Fruit fly (Drosophila melanogaster) whole organism, adult: Measurements from ENCODE around the gene fz2.

Source experiments
- CG11617 ChIP-seq: fragments of 200-800 bp; sonication (Bioruptor generic); optimal IDR thresholded peaks from 2 replicates; lab custom pipeline; 2017; ENCODE audit warnings: mild to moderate bottlenecking, missing biosample characterization, missing genetic modification reagents, missing genetic modification characterization
- CG12768 ChIP-seq: fragments of 200-800 bp; sonication (Bioruptor generic); optimal IDR thresholded peaks from 2 replicates; lab custom pipeline; 2017; ENCODE audit warnings: missing biosample characterization, missing genetic modification characterization, mild to moderate bottlenecking, moderate library complexity, missing genetic modification reagents
- CG14711 ChIP-seq: fragments of 200-800 bp; sonication (Bioruptor generic); optimal IDR thresholded peaks from 2 replicates; lab custom pipeline; 2018; ENCODE audit warnings: missing biosample characterization, mild to moderate bottlenecking, missing genetic modification characterization, moderate library complexity
- CG1620 ChIP-seq: fragments of 200-800 bp; sonication (Bioruptor generic); optimal IDR thresholded peaks from 2 replicates; lab custom pipeline; 2016; ENCODE audit warnings: missing biosample characterization, missing genetic modification characterization
- CG33017 ChIP-seq: fragments of 200-800 bp; sonication (Bioruptor generic); optimal IDR thresholded peaks from 2 replicates; lab custom pipeline; 2018; ENCODE audit warnings: missing biosample characterization, mild to moderate bottlenecking, missing genetic modification characterization, moderate library complexity
- CG5204 ChIP-seq: fragments of 200-800 bp; sonication (Bioruptor generic); optimal IDR thresholded peaks from 2 replicates; lab custom pipeline; 2016; ENCODE audit warnings: missing biosample characterization, missing genetic modification characterization
- CG7045 ChIP-seq: fragments of 200-800 bp; sonication (Bioruptor generic); optimal IDR thresholded peaks from 2 replicates; lab custom pipeline; 2017; ENCODE audit warnings: missing biosample characterization, mild to moderate bottlenecking, missing genetic modification characterization
- CG7101 ChIP-seq: fragments of 200-800 bp; sonication (Bioruptor generic); optimal IDR thresholded peaks from 2 replicates; lab custom pipeline; 2018; ENCODE audit warnings: missing biosample characterization, mild to moderate bottlenecking, missing genetic modification characterization, moderate library complexity
- Clk ChIP-seq: fragments of 200-800 bp; sonication (Bioruptor generic); optimal IDR thresholded peaks from 2 replicates; lab custom pipeline; 2017; ENCODE audit warnings: missing biosample characterization, missing genetic modification characterization
- Crg-1 ChIP-seq: fragments of 200-800 bp; sonication (Bioruptor generic); optimal IDR thresholded peaks from 2 replicates; lab custom pipeline; 2016; ENCODE audit warnings: missing biosample characterization, missing genetic modification characterization
- Hr96 ChIP-seq: fragments of 200-800 bp; sonication (Bioruptor generic); optimal IDR thresholded peaks from 2 replicates; lab custom pipeline; 2016; ENCODE audit warnings: missing biosample characterization, missing genetic modification characterization
- Mnt ChIP-seq: fragments of 200-800 bp; sonication (Bioruptor generic); optimal IDR thresholded peaks from 2 replicates; lab custom pipeline; 2016; ENCODE audit warnings: missing biosample characterization, mild to moderate bottlenecking, missing genetic modification characterization
- bab1 ChIP-seq: fragments of 200-800 bp; sonication (Bioruptor generic); optimal IDR thresholded peaks from 3 replicates; lab custom pipeline; 2019; ENCODE audit warnings: missing biosample characterization, mild to moderate bottlenecking, missing genetic modification characterization, moderate library complexity
- cic ChIP-seq: fragments of 200-800 bp; sonication (Bioruptor generic); optimal IDR thresholded peaks from 2 replicates; lab custom pipeline; 2017; ENCODE audit warnings: missing biosample characterization, mild to moderate bottlenecking, missing genetic modification characterization, moderate library complexity
- cnc ChIP-seq, 2 experiments: fragments of >200 bp; optimal IDR thresholded peaks; 2 replicates each; lab custom pipeline; 2017
- kay ChIP-seq: fragments of 200-800 bp; sonication (Bioruptor generic); peaks from one replicate; lab custom pipeline; 2016; ENCODE audit warnings: missing biosample characterization, missing genetic modification characterization, borderline replicate concordance
- ovo ChIP-seq: fragments of 200-800 bp; sonication (Bioruptor generic); optimal IDR thresholded peaks from 2 replicates; lab custom pipeline; 2016; ENCODE audit warnings: missing biosample characterization, missing genetic modification characterization
- pad ChIP-seq: fragments of 200-800 bp; sonication (Bioruptor generic); optimal IDR thresholded peaks from 3 replicates; lab custom pipeline; 2017; ENCODE audit warnings: missing biosample characterization, missing genetic modification characterization, mild to moderate bottlenecking, moderate library complexity, missing genetic modification reagents
- tj ChIP-seq: fragments of 200-800 bp; sonication (Bioruptor generic); optimal IDR thresholded peaks from 3 replicates; lab custom pipeline; 2017; ENCODE audit warnings: missing biosample characterization, mild to moderate bottlenecking, missing genetic modification characterization, moderate library complexity
- toe ChIP-seq: fragments of 200-800 bp; sonication (Bioruptor generic); optimal IDR thresholded peaks from 2 replicates; lab custom pipeline; 2016; ENCODE audit warnings: missing biosample characterization, missing genetic modification characterization

The fz2 gene

dm6 chr3L:19171321-19172191 is 63.6 kb downstream of the fz2 start:
- TF ChIP-seq Mnt (peak; percentile 17), bab1 (no peak), cic (GFP tag; lab: Kevin White, UChicago) (peak; percentile 2)

DNA sequence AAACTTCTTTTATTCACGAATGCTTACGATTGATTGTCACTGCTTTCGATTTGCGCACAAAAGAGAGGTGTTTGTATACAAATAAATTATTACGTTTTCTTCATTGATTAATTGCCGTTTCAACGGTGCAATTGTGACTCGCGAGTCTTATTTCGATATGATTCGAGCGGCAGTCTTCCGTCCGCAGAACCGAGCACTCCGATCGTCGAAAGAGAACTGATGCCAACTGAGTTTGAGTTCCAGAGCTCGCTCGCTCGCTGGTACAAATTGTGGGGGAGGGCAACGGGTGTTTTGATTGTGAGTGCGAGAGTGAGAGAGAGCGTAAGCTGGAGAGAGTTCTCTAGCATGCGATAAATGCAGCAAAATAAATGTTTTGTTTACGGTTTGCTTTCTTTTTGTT is 64.7 kb downstream of the fz2 start:
- peak; percentile 42 for TF ChIP-seq cic (GFP tag; lab: Kevin White, UChicago)
- no peak for TF ChIP-seq CG7045 (GFP tag; lab: Kevin White, UChicago)
- no peak for TF ChIP-seq Clk (GFP tag; lab: Kevin White, UChicago)
- TF ChIP-seq bab1, result peak; percentile 42
- TF ChIP-seq cnc (optimal IDR thresholded peaks at IDR 0.05; lab: Kevin White, UChicago), result no peak
- TF ChIP-seq toe (GFP tag; lab: Kevin White, UChicago), result no peak
- TF ChIP-seq CG11617 (GFP tag; lab: Kevin White, UChicago), result no peak
- peak; percentile 46 for TF ChIP-seq ovo
- TF ChIP-seq CG33017 (tag; lab: Kevin White, UChicago), result peak; percentile 6
- TF ChIP-seq tj, result no peak
- TF ChIP-seq Hr96 (GFP tag; lab: Kevin White, UChicago), result no peak
- TF ChIP-seq kay (GFP tag; lab: Kevin White, UChicago), result no peak
- TF ChIP-seq CG7101 (tag; lab: Kevin White, UChicago), result no peak
- TF ChIP-seq CG14711 (tag; lab: Kevin White, UChicago), result no peak
- no peak for TF ChIP-seq CG12768 (GFP tag; lab: Kevin White, UChicago)
- peak; percentile 52 for TF ChIP-seq Mnt
- TF ChIP-seq CG5204 (GFP tag; lab: Kevin White, UChicago), result no peak
- TF ChIP-seq Crg-1 (GFP tag; lab: Kevin White, UChicago), result no peak
- no peak for TF ChIP-seq pad (GFP tag; lab: Kevin White, UChicago)
- no peak for TF ChIP-seq CG1620 (GFP tag; lab: Kevin White, UChicago)

DNA sequence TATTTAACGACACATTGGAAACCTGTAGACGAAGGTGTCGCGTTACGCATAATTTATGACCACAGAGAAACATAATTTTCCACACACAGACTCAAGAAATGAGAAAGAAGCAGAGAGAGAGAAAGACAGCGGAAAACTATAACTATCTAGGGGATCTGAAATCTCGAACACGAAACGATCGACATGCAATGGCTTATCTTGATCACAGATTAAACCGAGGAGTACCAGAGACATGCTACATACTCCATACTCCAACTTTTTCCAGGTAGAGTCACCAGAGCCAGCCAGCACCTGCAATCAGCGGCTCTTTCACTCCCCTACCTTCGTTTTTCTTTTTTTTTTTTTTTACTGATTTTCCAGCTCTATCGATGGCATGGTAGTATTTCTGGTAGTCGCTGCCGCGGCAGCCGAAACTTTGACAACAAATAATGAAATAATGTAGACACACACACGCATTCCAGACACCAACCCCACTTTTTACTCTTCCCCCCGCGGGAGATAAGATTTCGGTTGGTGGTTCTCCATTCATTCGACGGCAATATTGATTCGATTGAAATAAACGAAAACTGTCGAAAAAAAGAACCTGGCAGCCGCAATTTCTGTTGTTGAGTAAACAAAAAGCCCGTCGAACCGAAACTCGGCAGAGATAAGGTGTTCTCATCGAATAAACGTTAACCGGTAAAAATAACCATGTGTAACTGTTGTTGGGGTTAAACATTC is 66.3 kb downstream of the fz2 start:
- TF ChIP-seq Crg-1 (GFP tag; lab: Kevin White, UChicago) (no peak), CG5204 (GFP tag; lab: Kevin White, UChicago) (no peak), Mnt (no peak), pad (GFP tag; lab: Kevin White, UChicago) (no peak)

- TF ChIP-seq CG7045 (GFP tag; lab: Kevin White, UChicago), result no peak
- TF ChIP-seq kay (GFP tag; lab: Kevin White, UChicago), result no peak
Measured at dm6 chr3L:19167668-19168354, 67.4 kb downstream of the fz2 start.

DNA sequence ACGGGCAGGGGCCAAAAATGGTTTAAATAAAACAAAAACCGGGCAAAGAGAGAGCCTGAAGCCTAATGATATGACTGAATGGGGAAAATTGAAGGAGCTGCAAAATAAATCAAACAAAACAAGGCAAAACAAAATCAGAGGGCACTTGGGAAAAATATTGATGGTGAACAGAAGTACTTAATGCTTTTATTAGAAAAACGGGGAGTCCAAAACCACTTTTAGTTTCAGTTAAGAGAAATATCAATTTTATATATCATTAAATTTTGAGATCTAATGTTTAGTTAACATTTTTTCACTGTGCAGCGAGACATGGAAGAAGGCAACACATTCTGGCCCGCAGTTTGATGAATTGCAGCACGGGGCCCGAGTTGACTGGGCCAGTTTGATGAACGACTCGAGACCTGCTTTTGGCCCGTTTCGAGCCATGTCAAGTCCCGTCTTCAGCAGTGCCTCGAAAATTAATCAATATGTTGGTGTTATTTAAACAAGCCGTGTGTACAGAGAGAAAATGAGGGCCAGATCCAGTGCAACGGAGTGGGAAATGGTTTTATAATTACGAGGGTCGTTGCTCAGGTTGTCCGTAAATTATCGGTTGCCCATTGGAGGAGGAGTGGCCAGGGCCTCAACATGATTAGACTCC is 68.8 kb downstream of the fz2 start:
- TF ChIP-seq CG7045 (GFP tag; lab: Kevin White, UChicago) (no peak), toe (GFP tag; lab: Kevin White, UChicago) (no peak), CG14711 (tag; lab: Kevin White, UChicago) (no peak), CG7101 (tag; lab: Kevin White, UChicago) (no peak), CG5204 (GFP tag; lab: Kevin White, UChicago) (no peak), CG11617 (GFP tag; lab: Kevin White, UChicago) (no peak), tj (no peak), cic (GFP tag; lab: Kevin White, UChicago) (no peak), ovo (no peak), CG33017 (tag; lab: Kevin White, UChicago) (no peak), Clk (GFP tag; lab: Kevin White, UChicago) (no peak), bab1 (no peak), CG1620 (GFP tag; lab: Kevin White, UChicago) (no peak), kay (GFP tag; lab: Kevin White, UChicago) (no peak), Crg-1 (GFP tag; lab: Kevin White, UChicago) (no peak), Hr96 (GFP tag; lab: Kevin White, UChicago) (no peak), cnc (optimal IDR thresholded peaks at IDR 0.05; lab: Kevin White, UChicago) (no peak), Mnt (no peak)
